Worm (Caenorhabditis elegans) whole organism, L3 larva: ENCODE measurements around the gene ins-14.

Source experiments
- R02D3.7 ChIP-seq: fragments of 150-350 bp; optimal IDR thresholded peaks from 2 replicates; lab custom pipeline; 2014; ENCODE audit warnings: missing biosample characterization, missing genetic modification characterization
- ZK546.5 ChIP-seq: sonication (generic microtip); optimal IDR thresholded peaks from 2 replicates; lab custom pipeline; 2017; ENCODE audit warnings: missing biosample characterization, missing genetic modification characterization
- aly-2 ChIP-seq: fragments of 150-350 bp; optimal IDR thresholded peaks from 2 replicates; lab custom pipeline; 2014; ENCODE audit warnings: missing biosample characterization, missing genetic modification characterization
- ama-1 ChIP-seq: fragments of 150-350 bp; optimal IDR thresholded peaks from 2 replicates; lab custom pipeline; 2018
- ceh-16 ChIP-seq: sonication (generic microtip); optimal IDR thresholded peaks from 2 replicates; lab custom pipeline; 2017; ENCODE audit warnings: missing biosample characterization, missing genetic modification characterization
- ceh-28 ChIP-seq: fragments of 150-350 bp; optimal IDR thresholded peaks from 2 replicates; lab custom pipeline; 2014; ENCODE audit warnings: missing biosample characterization, missing genetic modification reagents, missing genetic modification characterization
- ceh-9 ChIP-seq: sonication (generic microtip); optimal IDR thresholded peaks from 2 replicates; lab custom pipeline; 2018; ENCODE audit warnings: missing biosample characterization, missing genetic modification characterization
- daf-12 ChIP-seq: fragments of 150-350 bp; optimal IDR thresholded peaks from 2 replicates; lab custom pipeline; 2014; ENCODE audit warnings: missing biosample characterization, missing genetic modification reagents, missing genetic modification characterization
- egl-27 ChIP-seq: sonication (generic microtip); optimal IDR thresholded peaks from 4 replicates; lab custom pipeline; 2017; ENCODE audit warnings: missing biosample characterization, missing genetic modification reagents, missing genetic modification characterization
- egl-5 ChIP-seq: fragments of 150-350 bp; optimal IDR thresholded peaks from 2 replicates; lab custom pipeline; 2017; ENCODE audit warnings: missing biosample characterization, missing genetic modification reagents, missing genetic modification characterization, inconsistent platforms
- elt-2 ChIP-seq: sonication (generic microtip); optimal IDR thresholded peaks from 2 replicates; lab custom pipeline; 2016; ENCODE audit warnings: missing genetic modification reagents, mild to moderate bottlenecking, missing genetic modification characterization, missing compliant biosample characterization
- elt-3 ChIP-seq, 3 experiments: fragments of 150-350 bp in 1 of 3; sonication (generic microtip) in 2 of 3; optimal IDR thresholded peaks; 2 replicates in 2 of 3; 4 replicates in 1 of 3; lab custom pipeline; 2014 to 2017; ENCODE audit warnings: missing biosample characterization in 3 of 3, missing genetic modification characterization in 3 of 3
- eor-1 ChIP-seq, 2 experiments: fragments of 150-350 bp; optimal IDR thresholded peaks; 2 replicates each; lab custom pipeline; 2014 to 2018; ENCODE audit warnings: missing biosample characterization in 2 of 2, missing genetic modification characterization in 2 of 2
- jun-1 ChIP-seq: fragments of 150-350 bp; optimal IDR thresholded peaks from 2 replicates; lab custom pipeline; 2014; ENCODE audit warnings: missing biosample characterization, missing genetic modification reagents, missing genetic modification characterization
- lin-15B ChIP-seq: fragments of 150-350 bp; optimal IDR thresholded peaks from 2 replicates; lab custom pipeline; 2014; ENCODE audit warnings: missing biosample characterization, missing genetic modification characterization
- lin-39 ChIP-seq: fragments of 150-350 bp; optimal IDR thresholded peaks from 2 replicates; lab custom pipeline; 2018; ENCODE audit warnings: missing biosample characterization, missing genetic modification reagents, missing genetic modification characterization
- lsy-12 ChIP-seq: sonication (generic microtip); optimal IDR thresholded peaks from 2 replicates; lab custom pipeline; 2016; ENCODE audit warnings: mild to moderate bottlenecking, missing genetic modification characterization, missing compliant biosample characterization
- mdl-1 ChIP-seq: fragments of 150-350 bp; optimal IDR thresholded peaks from 2 replicates; lab custom pipeline; 2014; ENCODE audit warnings: missing biosample characterization, missing genetic modification characterization
- mml-1 ChIP-seq: fragments of 150-350 bp; sonication (generic microtip); optimal IDR thresholded peaks from 3 replicates; lab custom pipeline; 2014; ENCODE audit warnings: missing biosample characterization, missing genetic modification characterization
- nfya-1 ChIP-seq: sonication (generic microtip); optimal IDR thresholded peaks from 2 replicates; lab custom pipeline; 2017; ENCODE audit warnings: missing genetic modification characterization, mild to moderate bottlenecking, missing compliant biosample characterization, antibody characterized with exemption, moderate library complexity; ENCODE audit not compliant: insufficient read depth
- nhr-12 ChIP-seq: fragments of 150-350 bp; optimal IDR thresholded peaks from 2 replicates; lab custom pipeline; 2014; ENCODE audit warnings: missing biosample characterization, missing genetic modification characterization
- nhr-23 ChIP-seq: fragments of 150-350 bp; optimal IDR thresholded peaks from 2 replicates; lab custom pipeline; 2014; ENCODE audit warnings: missing biosample characterization, missing genetic modification reagents, missing genetic modification characterization
- nhr-237 ChIP-seq: fragments of 150-350 bp; optimal IDR thresholded peaks from 2 replicates; lab custom pipeline; 2014; ENCODE audit warnings: missing biosample characterization, missing genetic modification characterization
- nhr-25 ChIP-seq: sonication (generic microtip); optimal IDR thresholded peaks from 2 replicates; lab custom pipeline; 2017; ENCODE audit warnings: missing biosample characterization, missing genetic modification characterization
- nhr-28 ChIP-seq: fragments of 150-350 bp; optimal IDR thresholded peaks from 2 replicates; lab custom pipeline; 2014; ENCODE audit warnings: missing biosample characterization, missing genetic modification characterization
- nhr-43 ChIP-seq: sonication (generic microtip); optimal IDR thresholded peaks from 2 replicates; lab custom pipeline; 2016; ENCODE audit warnings: mild to moderate bottlenecking, missing genetic modification characterization, missing compliant biosample characterization; ENCODE audit not compliant: poor library complexity, severe bottlenecking
- nhr-76 ChIP-seq: fragments of 150-350 bp; sonication (generic microtip); optimal IDR thresholded peaks from 5 replicates; lab custom pipeline; 2014; ENCODE audit warnings: missing biosample characterization, missing genetic modification characterization
- nhr-77 ChIP-seq: fragments of 150-350 bp; optimal IDR thresholded peaks from 2 replicates; lab custom pipeline; 2014; ENCODE audit warnings: missing biosample characterization, missing genetic modification characterization
- pha-4 ChIP-seq: fragments of 150-350 bp; optimal IDR thresholded peaks from 2 replicates; lab custom pipeline; 2014; ENCODE audit warnings: missing biosample characterization, missing genetic modification reagents, missing genetic modification characterization
- pqm-1 ChIP-seq: fragments of 150-350 bp; optimal IDR thresholded peaks from 2 replicates; lab custom pipeline; 2017; ENCODE audit warnings: missing biosample characterization, missing genetic modification characterization, inconsistent platforms
- sea-2 ChIP-seq: fragments of 150-350 bp; sonication (generic microtip); optimal IDR thresholded peaks from 4 replicates; lab custom pipeline; 2014; ENCODE audit warnings: missing biosample characterization, missing genetic modification reagents, missing genetic modification characterization
- skn-1 ChIP-seq: fragments of 150-350 bp; optimal IDR thresholded peaks from 2 replicates; lab custom pipeline; 2014; ENCODE audit warnings: missing biosample characterization, missing genetic modification characterization
- snpc-4 ChIP-seq: fragments of 150-350 bp; optimal IDR thresholded peaks from 2 replicates; lab custom pipeline; 2014; ENCODE audit warnings: missing biosample characterization, missing genetic modification characterization
- unc-39 ChIP-seq: sonication (generic microtip); optimal IDR thresholded peaks from 4 replicates; lab custom pipeline; 2017; ENCODE audit warnings: missing biosample characterization, missing genetic modification characterization
- unc-62 ChIP-seq: fragments of 150-350 bp; sonication (generic microtip); optimal IDR thresholded peaks from 4 replicates; lab custom pipeline; 2014; ENCODE audit warnings: missing biosample characterization, missing genetic modification reagents, missing genetic modification characterization
- zag-1 ChIP-seq: fragments of 150-350 bp; optimal IDR thresholded peaks from 2 replicates; lab custom pipeline; 2014; ENCODE audit warnings: missing biosample characterization, missing genetic modification characterization
- ztf-11 ChIP-seq: fragments of 150-350 bp; optimal IDR thresholded peaks from 2 replicates; lab custom pipeline; 2014; ENCODE audit warnings: missing biosample characterization, missing genetic modification characterization

The ins-14 gene

DNA sequence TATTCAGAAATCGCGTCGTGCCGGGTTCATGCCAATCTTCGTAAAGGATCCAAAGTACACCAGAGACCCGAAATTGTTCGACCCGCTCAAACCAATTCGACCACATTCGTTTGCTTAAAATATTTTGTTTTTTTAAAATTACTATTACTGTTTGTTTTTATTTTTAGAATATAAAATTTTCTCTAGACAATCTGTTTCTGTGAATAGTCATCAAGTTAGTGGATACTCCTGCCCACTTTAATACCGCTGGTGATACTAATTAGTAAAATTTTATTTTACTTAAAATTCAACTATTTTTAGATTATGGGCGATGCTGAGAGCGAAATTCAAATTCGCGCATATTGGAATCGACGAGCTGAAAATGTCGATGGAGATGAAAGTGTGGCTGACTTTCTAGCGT lies 9.0 kb downstream of the ins-14 start, which contains the start of gene T14B4.1:
T14B4.1 (plus strand) TSS at position 301 of the 400 bp plus-strand sequence.
- TF ChIP-seq R02D3.7 (tag; lab: Kevin White, UChicago): no peak
- no peak for TF ChIP-seq ztf-11 (tag; lab: Kevin White, UChicago)
- TF ChIP-seq mdl-1: no peak
- TF ChIP-seq daf-12 (tag; lab: Kevin White, UChicago): no peak
- TF ChIP-seq zag-1: no peak
- no peak for TF ChIP-seq ceh-16 (tag; lab: Kevin White, UChicago)
- no peak for TF ChIP-seq nhr-76 (tag; lab: Kevin White, UChicago)
- TF ChIP-seq elt-2 (tag; lab: Kevin White, UChicago): no peak

DNA sequence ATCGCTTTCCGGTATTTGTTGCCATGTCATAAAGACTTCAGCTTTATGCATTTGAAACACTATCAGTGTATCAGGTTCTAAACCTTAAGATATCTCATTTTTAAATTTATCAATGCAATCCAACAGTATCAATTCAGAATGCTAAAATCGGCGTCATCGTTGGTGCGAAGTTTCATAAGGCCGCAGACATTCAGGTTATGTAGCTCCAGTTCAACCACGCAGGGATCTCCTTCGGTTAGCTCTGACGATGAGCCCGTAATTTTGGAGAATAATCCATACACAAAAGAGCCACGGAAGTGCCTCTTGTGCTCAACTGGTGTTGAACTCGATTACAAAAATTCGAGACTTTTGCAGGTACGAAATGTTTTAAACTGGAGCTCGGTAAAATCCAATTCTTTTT lies 9.5 kb downstream of the ins-14 start, which contains the start of gene mrps-18.C:
mrps-18.C (plus strand) TSS at position 138 of the 400 bp plus-strand sequence.
- no peak for TF ChIP-seq nhr-237 (tag; lab: Kevin White, UChicago)
- TF ChIP-seq elt-3 (tag; optimal IDR thresholded peaks at IDR 0.05; lab: Kevin White, UChicago): no peak
- TF ChIP-seq nfya-1: no peak
- no peak for TF ChIP-seq snpc-4 (tag; lab: Kevin White, UChicago)
- no peak for TF ChIP-seq unc-39 (tag; lab: Kevin White, UChicago)
- TF ChIP-seq nhr-23: no peak
- no peak for TF ChIP-seq daf-12 (tag; lab: Kevin White, UChicago)
- TF ChIP-seq eor-1 (tag; optimal IDR thresholded peaks at IDR 0.05; lab: Kevin White, UChicago): no peak
- TF ChIP-seq lin-39 (tag; lab: Kevin White, UChicago): no peak
- TF ChIP-seq ceh-28 (tag; lab: Kevin White, UChicago): no peak
- TF ChIP-seq nhr-28 (tag; lab: Kevin White, UChicago): no peak
- no peak for TF ChIP-seq unc-62 (GFP tag; lab: Kevin White, UChicago)
- TF ChIP-seq nhr-12: no peak
- TF ChIP-seq ZK546.5 (tag; lab: Kevin White, UChicago): no peak
- TF ChIP-seq sea-2 (GFP tag; lab: Kevin White, UChicago): no peak
- TF ChIP-seq nhr-43 (tag; lab: Kevin White, UChicago): no peak

DNA sequence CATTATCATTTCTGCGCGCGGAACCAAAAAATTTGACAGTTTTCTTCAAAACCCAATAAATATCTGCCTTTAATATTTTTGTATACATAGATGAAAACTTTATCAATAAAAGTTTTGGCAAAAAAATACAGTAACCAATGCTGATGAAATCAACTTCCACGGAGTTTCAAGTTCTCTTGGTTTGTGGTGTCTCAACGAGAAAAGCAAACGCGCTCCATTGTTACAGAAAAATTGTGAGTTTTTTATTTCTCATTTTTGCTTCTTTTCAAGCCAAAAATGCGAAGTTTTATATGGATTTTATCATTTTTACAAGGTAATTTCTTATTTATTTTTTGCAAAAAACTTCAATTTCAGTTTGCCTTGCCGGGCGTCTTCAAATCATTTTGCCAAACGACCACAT lies 10.9 kb downstream of the ins-14 start, which contains the start of gene T14B4.3:
T14B4.3 (plus strand) TSS at position 264 of the 400 bp plus-strand sequence.
- TF ChIP-seq ceh-16 (tag; lab: Kevin White, UChicago) (no peak), elt-3 (tag; optimal IDR thresholded peaks at IDR 0.05; lab: Kevin White, UChicago) (no peak), jun-1 (tag; lab: Kevin White, UChicago) (no peak), egl-5 (tag; lab: Kevin White, UChicago) (peak; percentile 21), sea-2 (GFP tag; lab: Kevin White, UChicago) (no peak), aly-2 (tag; lab: Kevin White, UChicago) (no peak), egl-27 (tag; lab: Kevin White, UChicago) (no peak), nhr-25 (tag; lab: Kevin White, UChicago) (peak; percentile 54), eor-1 (tag; optimal IDR thresholded peaks at IDR 0.05; lab: Kevin White, UChicago) (no peak), snpc-4 (tag; lab: Kevin White, UChicago) (peak; percentile 25), nhr-23 (peak; percentile 44), nhr-76 (tag; lab: Kevin White, UChicago) (no peak), ceh-28 (tag; lab: Kevin White, UChicago) (no peak), nhr-43 (tag; lab: Kevin White, UChicago) (peak; percentile 69), lsy-12 (tag; lab: Kevin White, UChicago) (peak; percentile 15), ama-1 (no peak), pha-4 (tag; lab: Kevin White, UChicago) (peak; percentile 93), elt-2 (tag; lab: Kevin White, UChicago) (peak; percentile 27), pqm-1 (tag; lab: Kevin White, UChicago) (peak; percentile 54), unc-39 (tag; lab: Kevin White, UChicago) (no peak), lin-15B (peak; percentile 87), nhr-77 (no peak), mml-1 (no peak), nfya-1 (peak; percentile 69), lin-39 (tag; lab: Kevin White, UChicago) (peak; percentile 17)

DNA sequence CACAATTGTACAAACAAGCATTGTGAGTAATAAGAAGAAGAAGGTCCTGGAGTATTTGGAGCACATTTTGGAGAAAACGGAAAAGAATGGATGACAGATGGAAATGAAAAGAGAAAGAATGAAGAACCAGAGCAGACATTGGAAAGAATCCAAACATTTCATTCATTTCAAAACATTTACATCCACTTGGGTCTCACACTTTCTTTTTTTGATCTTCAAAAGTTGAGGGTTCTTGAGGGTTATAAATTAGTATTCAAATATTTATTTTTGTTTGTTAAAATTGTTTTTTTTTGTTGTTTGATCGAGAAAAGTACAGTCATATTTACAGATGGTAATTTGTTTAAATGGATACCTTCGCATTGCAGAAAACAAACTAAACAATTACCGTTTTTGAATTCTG lies 11.9 kb downstream of the ins-14 start, which contains the start of gene T14B4.9:
T14B4.9 (minus strand) TSS at position 101 of the 400 bp plus-strand sequence.
- TF ChIP-seq nhr-237 (tag; lab: Kevin White, UChicago) (no peak), nhr-43 (tag; lab: Kevin White, UChicago) (no peak), skn-1 (tag; lab: Kevin White, UChicago) (no peak), sea-2 (GFP tag; lab: Kevin White, UChicago) (no peak), lsy-12 (tag; lab: Kevin White, UChicago) (no peak), nhr-76 (tag; lab: Kevin White, UChicago) (no peak), snpc-4 (tag; lab: Kevin White, UChicago) (no peak), ceh-9 (no peak), eor-1 (tag; optimal IDR thresholded peaks at IDR 0.05; lab: Kevin White, UChicago) (no peak), zag-1 (no peak), jun-1 (tag; lab: Kevin White, UChicago) (no peak)
- TF ChIP-seq, all 47 proteins: peak for 0
